Fruit fly (Drosophila melanogaster) whole organism, prepupa: ENCODE measurements around the gene CG15544.

Experiments used
- Blimp-1 ChIP-seq: fragments of 200-800 bp; sonication (Bioruptor generic); optimal IDR thresholded peaks from 3 replicates; lab custom pipeline; 2017; ENCODE audit warnings: missing biosample characterization, missing genetic modification characterization, mild to moderate bottlenecking, moderate library complexity, missing genetic modification reagents
- CG11294 ChIP-seq: fragments of 200-800 bp; sonication (Bioruptor generic); IDR thresholded peaks from 2 replicates; pipeline ENCODE4 v1.3.6; 2022; ENCODE audit warnings: missing biosample characterization, missing genetic modification characterization
- CG11902 ChIP-seq: fragments of 200-800 bp; sonication (Bioruptor generic); optimal IDR thresholded peaks from 3 replicates; lab custom pipeline; 2016; ENCODE audit warnings: missing biosample characterization, missing genetic modification characterization
- CG1621 ChIP-seq: fragments of 200-800 bp; sonication (Bioruptor generic); optimal IDR thresholded peaks from 3 replicates; lab custom pipeline; 2018; ENCODE audit warnings: missing biosample characterization, mild to moderate bottlenecking, missing genetic modification characterization
- CG3032 ChIP-seq: fragments of 200-800 bp; optimal IDR thresholded peaks from 2 replicates; lab custom pipeline; 2019; ENCODE audit warnings: missing biosample characterization, mild to moderate bottlenecking, missing genetic modification characterization, moderate library complexity
- CG31627 ChIP-seq: fragments of 200-800 bp; sonication (Bioruptor generic); optimal IDR thresholded peaks from 3 replicates; lab custom pipeline; 2016; ENCODE audit warnings: missing biosample characterization, missing genetic modification characterization
- CG32006 ChIP-seq: fragments of 200-800 bp; sonication (Bioruptor generic); optimal IDR thresholded peaks from 3 replicates; lab custom pipeline; 2017; ENCODE audit warnings: missing biosample characterization, mild to moderate bottlenecking, missing genetic modification characterization
- CG34406 ChIP-seq: fragments of 200-800 bp; sonication (Bioruptor generic); optimal IDR thresholded peaks from 3 replicates; lab custom pipeline; 2016; ENCODE audit warnings: missing biosample characterization, missing genetic modification characterization
- CG3919 ChIP-seq: fragments of 200-800 bp; sonication (Bioruptor generic); optimal IDR thresholded peaks from 3 replicates; lab custom pipeline; 2016; ENCODE audit warnings: missing biosample characterization, missing genetic modification characterization
- CG4318 ChIP-seq: fragments of 200-800 bp; sonication (Bioruptor generic); optimal IDR thresholded peaks from 3 replicates; lab custom pipeline; 2017; ENCODE audit warnings: missing biosample characterization, mild to moderate bottlenecking, missing genetic modification characterization
- CG6163 ChIP-seq: fragments of 200-800 bp; sonication (Bioruptor generic); IDR thresholded peaks from 3 replicates; pipeline ENCODE4 v1.3.6; 2022; ENCODE audit warnings: missing biosample characterization, missing genetic modification characterization
- CG6792 ChIP-seq: fragments of 200-800 bp; sonication (Bioruptor generic); optimal IDR thresholded peaks from 3 replicates; lab custom pipeline; 2016; ENCODE audit warnings: missing biosample characterization, missing genetic modification characterization
- CG6808 ChIP-seq: fragments of 200-800 bp; sonication (Bioruptor generic); optimal IDR thresholded peaks from 3 replicates; lab custom pipeline; 2017; ENCODE audit warnings: missing biosample characterization, missing genetic modification characterization, mild to moderate bottlenecking, moderate library complexity, missing genetic modification reagents
- CG6854 ChIP-seq: fragments of 200-800 bp; sonication (Bioruptor generic); optimal IDR thresholded peaks from 2 replicates; lab custom pipeline; 2017; ENCODE audit warnings: missing biosample characterization, mild to moderate bottlenecking, missing genetic modification characterization
- CG7368 ChIP-seq: fragments of 200-800 bp; sonication (Bioruptor generic); optimal IDR thresholded peaks from 3 replicates; lab custom pipeline; 2016; ENCODE audit warnings: missing biosample characterization, missing genetic modification characterization
- CG8119 ChIP-seq: fragments of 200-800 bp; sonication (Bioruptor generic); IDR thresholded peaks from 3 replicates; pipeline ENCODE4 v1.3.6; 2022; ENCODE audit warnings: missing biosample characterization, missing genetic modification characterization
- CG8319 ChIP-seq: fragments of 200-800 bp; sonication (Bioruptor generic); optimal IDR thresholded peaks from 3 replicates; lab custom pipeline; 2016; ENCODE audit warnings: missing biosample characterization, missing genetic modification characterization
- CG8632 ChIP-seq: fragments of 200-800 bp; sonication (Bioruptor generic); optimal IDR thresholded peaks from 3 replicates; lab custom pipeline; 2016; ENCODE audit warnings: missing biosample characterization, missing genetic modification characterization
- CG9139 ChIP-seq: fragments of 200-800 bp; sonication (Bioruptor generic); optimal IDR thresholded peaks from 3 replicates; lab custom pipeline; 2017; ENCODE audit warnings: missing biosample characterization, mild to moderate bottlenecking, missing genetic modification characterization
- Eip75B ChIP-seq: fragments of 200-800 bp; sonication (Bioruptor generic); optimal IDR thresholded peaks from 3 replicates; lab custom pipeline; 2016; ENCODE audit warnings: missing biosample characterization, missing genetic modification characterization
- Eip78C ChIP-seq: fragments of 200-800 bp; sonication (Bioruptor generic); peaks from one replicate; lab custom pipeline; 2016; ENCODE audit warnings: missing biosample characterization, missing genetic modification characterization
- Eip93F ChIP-seq: fragments of 200-800 bp; sonication (Bioruptor generic); optimal IDR thresholded peaks from 2 replicates; lab custom pipeline; 2016; ENCODE audit warnings: missing biosample characterization, mild to moderate bottlenecking, missing genetic modification characterization
- Ets21C ChIP-seq: fragments of 200-800 bp; sonication (Bioruptor generic); optimal IDR thresholded peaks from 3 replicates; lab custom pipeline; 2016; ENCODE audit warnings: missing biosample characterization, missing genetic modification characterization
- Ets96B ChIP-seq: fragments of 200-800 bp; optimal IDR thresholded peaks from 2 replicates; lab custom pipeline; 2019; ENCODE audit warnings: missing biosample characterization, mild to moderate bottlenecking, missing genetic modification characterization, moderate library complexity
- Gug ChIP-seq: fragments of 200-800 bp; sonication (Bioruptor generic); IDR thresholded peaks from 2 replicates; pipeline ENCODE4 v1.3.6; 2022; ENCODE audit warnings: missing biosample characterization, missing genetic modification characterization
- Hr38 ChIP-seq: sonication (Bioruptor generic); optimal IDR thresholded peaks from 2 replicates; lab custom pipeline; 2016; ENCODE audit warnings: missing biosample characterization, missing genetic modification characterization
- Hr4 ChIP-seq: fragments of 200-800 bp; sonication (Bioruptor generic); optimal IDR thresholded peaks from 3 replicates; lab custom pipeline; 2016; ENCODE audit warnings: missing biosample characterization, missing genetic modification characterization
- Lpt ChIP-seq: fragments of 200-800 bp; sonication (Bioruptor generic); optimal IDR thresholded peaks from 3 replicates; lab custom pipeline; 2016; ENCODE audit warnings: missing biosample characterization, missing genetic modification characterization
- Met ChIP-seq: fragments of 200-800 bp; sonication (Bioruptor generic); optimal IDR thresholded peaks from 3 replicates; lab custom pipeline; 2016; ENCODE audit warnings: missing biosample characterization, missing genetic modification characterization
- OdsH ChIP-seq: fragments of 200-800 bp; sonication (Bioruptor generic); optimal IDR thresholded peaks from 3 replicates; lab custom pipeline; 2016; ENCODE audit warnings: missing biosample characterization, missing genetic modification characterization
- Sox14 ChIP-seq: fragments of 200-800 bp; sonication (Bioruptor generic); optimal IDR thresholded peaks from 3 replicates; lab custom pipeline; 2016; ENCODE audit warnings: missing biosample characterization, missing genetic modification characterization
- Sox15 ChIP-seq: fragments of 200-800 bp; sonication (Bioruptor generic); optimal IDR thresholded peaks from 3 replicates; lab custom pipeline; 2016; ENCODE audit warnings: missing biosample characterization, missing genetic modification characterization
- achi ChIP-seq: fragments of 200-800 bp; sonication (Bioruptor generic); optimal IDR thresholded peaks from 3 replicates; lab custom pipeline; 2016; ENCODE audit warnings: missing biosample characterization, missing genetic modification characterization
- cyc ChIP-seq: fragments of 200-800 bp; sonication (Bioruptor generic); optimal IDR thresholded peaks from 3 replicates; lab custom pipeline; 2016; ENCODE audit warnings: missing biosample characterization, missing genetic modification characterization
- dac ChIP-seq: fragments of 200-800 bp; sonication (Bioruptor generic); optimal IDR thresholded peaks from 2 replicates; lab custom pipeline; 2017; ENCODE audit warnings: missing biosample characterization, mild to moderate bottlenecking, missing genetic modification characterization
- dsx ChIP-seq: fragments of 200-800 bp; optimal IDR thresholded peaks from 3 replicates; lab custom pipeline; 2019; ENCODE audit warnings: missing biosample characterization, mild to moderate bottlenecking, missing genetic modification characterization, moderate library complexity; ENCODE audit not compliant: poor library complexity, severe bottlenecking
- eg ChIP-seq: fragments of 200-800 bp; sonication (Bioruptor generic); IDR thresholded peaks from 3 replicates; pipeline ENCODE4 v1.3.6; 2022; ENCODE audit warnings: missing biosample characterization, missing genetic modification characterization
- esn ChIP-seq: fragments of 200-800 bp; sonication (Bioruptor generic); optimal IDR thresholded peaks from 2 replicates; lab custom pipeline; 2016; ENCODE audit warnings: missing biosample characterization, mild to moderate bottlenecking, missing genetic modification characterization, moderate library complexity
- fd59A ChIP-seq: fragments of 200-800 bp; sonication (Bioruptor generic); optimal IDR thresholded peaks from 2 replicates; lab custom pipeline; 2017; ENCODE audit warnings: missing biosample characterization, mild to moderate bottlenecking, missing genetic modification characterization, missing genetic modification reagents
- fd85E ChIP-seq: fragments of 200-800 bp; sonication (Bioruptor generic); optimal IDR thresholded peaks from 3 replicates; lab custom pipeline; 2016; ENCODE audit warnings: missing biosample characterization, missing genetic modification characterization
- lz ChIP-seq: fragments of 200-800 bp; sonication (Bioruptor generic); optimal IDR thresholded peaks from 3 replicates; lab custom pipeline; 2016; ENCODE audit warnings: missing biosample characterization, missing genetic modification characterization
- net ChIP-seq: fragments of 200-800 bp; sonication (Bioruptor generic); optimal IDR thresholded peaks from 3 replicates; lab custom pipeline; 2016; ENCODE audit warnings: missing biosample characterization, missing genetic modification characterization
- pdm3 ChIP-seq: fragments of 200-800 bp; sonication (Bioruptor generic); optimal IDR thresholded peaks from 3 replicates; lab custom pipeline; 2016; ENCODE audit warnings: missing biosample characterization, missing genetic modification characterization
- salr ChIP-seq, 2 experiments: fragments of 200-800 bp; sonication (Bioruptor generic); optimal IDR thresholded peaks; 3 replicates each; lab custom pipeline; 2016 to 2018; ENCODE audit warnings: missing biosample characterization in 2 of 2, missing genetic modification characterization in 2 of 2, mild to moderate bottlenecking in 1 of 2
- ss ChIP-seq, 2 experiments: fragments of 200-800 bp; sonication (Bioruptor generic); optimal IDR thresholded peaks; 2 replicates in 1 of 2; 3 replicates in 1 of 2; lab custom pipeline; 2017 to 2018; ENCODE audit warnings: mild to moderate bottlenecking in 2 of 2, missing biosample characterization in 2 of 2, missing genetic modification characterization in 2 of 2, moderate library complexity in 1 of 2
- svp ChIP-seq: fragments of 200-800 bp; sonication (Bioruptor generic); peaks from one replicate; lab custom pipeline; 2016; ENCODE audit warnings: missing biosample characterization, missing genetic modification characterization
- topi ChIP-seq: fragments of 200-800 bp; sonication (Bioruptor generic); optimal IDR thresholded peaks from 3 replicates; lab custom pipeline; 2016; ENCODE audit warnings: missing biosample characterization, missing genetic modification characterization
- vri ChIP-seq: fragments of 200-800 bp; sonication (Bioruptor generic); optimal IDR thresholded peaks from 3 replicates; lab custom pipeline; 2016; ENCODE audit warnings: missing biosample characterization, mild to moderate bottlenecking, missing genetic modification characterization

Gene CG15544

dm6 chr3R:30803815-30804515 lies 23.7 kb upstream of the CG15544 start (continued):
- TF ChIP-seq salr (GFP tag; optimal IDR thresholded peaks at IDR 0.05; lab: Kevin White, UChicago) (peak; percentile 65 to 74), CG6163 (no peak; the same call in 2 of the 3 replicates), fd59A (peak; percentile 82), CG1621 (tag; lab: Kevin White, UChicago) (peak; percentile 39), cyc (GFP tag; lab: Kevin White, UChicago) (peak; percentile 71), lz (peak; percentile 87), CG34406 (GFP tag; lab: Kevin White, UChicago) (peak; percentile 83), OdsH (GFP tag; lab: Kevin White, UChicago) (peak; percentile 87), Sox14 (GFP tag; lab: Kevin White, UChicago) (peak; percentile 87), svp (GFP tag; lab: Kevin White, UChicago) (peak; percentile 84)
- TF ChIP-seq, all 60 proteins: peak for 54

DNA sequence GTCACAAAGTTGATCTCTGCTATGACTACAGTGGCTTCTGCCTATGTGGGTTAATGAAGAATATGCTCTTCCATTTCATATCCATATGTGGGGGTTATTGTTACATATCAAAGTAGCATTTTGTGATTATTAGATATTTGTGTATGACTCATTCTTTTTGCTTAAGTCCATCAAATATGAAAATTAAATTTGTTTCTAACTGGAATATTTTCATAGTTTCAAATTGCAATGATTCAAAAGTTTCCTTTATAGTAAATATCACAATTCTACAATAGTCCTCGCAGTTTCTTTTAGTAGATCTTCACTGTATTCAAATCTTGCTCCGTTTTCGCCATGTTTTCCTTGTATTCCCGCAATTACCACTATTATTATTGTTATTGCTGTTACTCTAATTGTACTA lies 22.4 kb upstream of the CG15544 start:
- TF ChIP-seq CG6854 (no peak), CG4318 (peak; percentile 84), CG6163 (peak; percentile 73), eg (peak; percentile 79), Eip78C (GFP tag; lab: Kevin White, UChicago) (peak; percentile 92), vri (GFP tag; lab: Kevin White, UChicago) (no peak), net (GFP tag; lab: Kevin White, UChicago) (peak; percentile 65), CG11902 (GFP tag; lab: Kevin White, UChicago) (peak; percentile 10), esn (GFP tag; lab: Kevin White, UChicago) (peak; percentile 23), CG3032 (tag; lab: Kevin White, UChicago) (peak; percentile 68), CG11294 (peak; percentile 68), ss (GFP tag; optimal IDR thresholded peaks at IDR 0.05; lab: Kevin White, UChicago) (peak in 1 of 2 experiments; percentile 40), CG8119 (GFP tag; lab: Robert Waterston, UW) (peak; percentile 86), lz (peak; percentile 19), dac (peak; percentile 12), OdsH (GFP tag; lab: Kevin White, UChicago) (peak; percentile 70), Blimp-1 (no peak), CG31627 (GFP tag; lab: Kevin White, UChicago) (peak; percentile 52), Lpt (peak; percentile 64), Ets96B (tag; lab: Kevin White, UChicago) (peak; percentile 62), pdm3 (GFP tag; lab: Kevin White, UChicago) (peak; percentile 76), Ets21C (GFP tag; lab: Kevin White, UChicago) (peak; percentile 9), dsx (GFP tag; lab: Kevin White, UChicago) (peak; percentile 69), CG1621 (tag; lab: Kevin White, UChicago) (peak; percentile 20), topi (GFP tag; lab: Kevin White, UChicago) (peak; percentile 44), Hr38 (GFP tag; lab: Kevin White, UChicago) (no peak), achi (peak; percentile 75), fd59A (peak; percentile 58), salr (GFP tag; optimal IDR thresholded peaks at IDR 0.05; lab: Kevin White, UChicago) (peak; percentile 23 to 76), CG6808 (GFP tag; lab: Kevin White, UChicago) (peak; percentile 73), Gug (peak; percentile 66), Hr4 (GFP tag; lab: Kevin White, UChicago) (peak; percentile 85), svp (GFP tag; lab: Kevin White, UChicago) (peak; percentile 80), Met (GFP tag; lab: Kevin White, UChicago) (peak; percentile 49), Sox15 (GFP tag; lab: Kevin White, UChicago) (peak; percentile 31), CG3919 (GFP tag; lab: Kevin White, UChicago) (peak; percentile 56), CG6792 (peak; percentile 31), fd85E (GFP tag; lab: Kevin White, UChicago) (no peak), Eip75B (GFP tag; lab: Kevin White, UChicago) (peak; percentile 18), CG32006 (GFP tag; lab: Kevin White, UChicago) (peak; percentile 88), CG9139 (no peak), CG8319 (GFP tag; lab: Kevin White, UChicago) (peak; percentile 49), CG7368 (GFP tag; lab: Kevin White, UChicago) (peak; percentile 40), Eip93F (no peak), CG8632 (GFP tag; lab: Kevin White, UChicago) (peak; percentile 54)
